Worm (Caenorhabditis elegans) whole organism, late embryonic: ENCODE measurements around the gene M01B2.12.

Experiments used
- C38D4.7 ChIP-seq: fragments of 200-800 bp; sonication (Bioruptor generic); optimal IDR thresholded peaks from 2 replicates; lab custom pipeline; 2018; ENCODE audit warnings: mild to moderate bottlenecking, missing genetic modification characterization, moderate library complexity, missing compliant biosample characterization
- F13H6.1 ChIP-seq: sonication (generic microtip); optimal IDR thresholded peaks from 2 replicates; lab custom pipeline; 2016; ENCODE audit warnings: missing genetic modification characterization, missing compliant biosample characterization
- K09A11.1 ChIP-seq: sonication (generic microtip); optimal IDR thresholded peaks from 2 replicates; lab custom pipeline; 2017; ENCODE audit warnings: antibody characterized with exemption, mild to moderate bottlenecking, missing genetic modification characterization, missing compliant biosample characterization; ENCODE audit not compliant: insufficient read depth
- ahr-1 ChIP-seq: sonication (generic microtip); optimal IDR thresholded peaks from 2 replicates; lab custom pipeline; 2016; ENCODE audit warnings: missing genetic modification characterization, missing compliant biosample characterization
- ceh-14 ChIP-seq: sonication (generic microtip); optimal IDR thresholded peaks from 2 replicates; lab custom pipeline; 2016; ENCODE audit warnings: missing genotype, missing genetic modification characterization, missing compliant biosample characterization
- ceh-19 ChIP-seq: fragments of 200-800 bp; sonication (Bioruptor generic); optimal IDR thresholded peaks from 2 replicates; lab custom pipeline; 2018; ENCODE audit warnings: mild to moderate bottlenecking, missing genetic modification characterization, missing compliant biosample characterization
- ceh-22 ChIP-seq: sonication (generic microtip); optimal IDR thresholded peaks from 2 replicates; lab custom pipeline; 2017; ENCODE audit warnings: missing biosample characterization, missing genetic modification characterization
- ceh-30 ChIP-seq: fragments of 150-350 bp; optimal IDR thresholded peaks from 2 replicates; lab custom pipeline; 2014; ENCODE audit warnings: missing biosample characterization, missing genetic modification characterization
- ceh-34 ChIP-seq: sonication (generic microtip); optimal IDR thresholded peaks from 2 replicates; lab custom pipeline; 2016; ENCODE audit warnings: mild to moderate bottlenecking, missing genetic modification characterization, missing compliant biosample characterization
- ceh-9 ChIP-seq: sonication (generic microtip); optimal IDR thresholded peaks from 2 replicates; lab custom pipeline; 2016; ENCODE audit warnings: mild to moderate bottlenecking, missing genetic modification characterization, inconsistent platforms, missing compliant biosample characterization
- che-1 ChIP-seq: sonication (generic microtip); optimal IDR thresholded peaks from 2 replicates; lab custom pipeline; 2016; ENCODE audit warnings: mild to moderate bottlenecking, missing genetic modification characterization, missing compliant biosample characterization
- elt-2 ChIP-seq: sonication (generic microtip); optimal IDR thresholded peaks from 2 replicates; lab custom pipeline; 2016; ENCODE audit warnings: missing genetic modification reagents, missing genetic modification characterization, missing compliant biosample characterization
- elt-4 ChIP-seq: sonication (generic microtip); optimal IDR thresholded peaks from 2 replicates; lab custom pipeline; 2016; ENCODE audit warnings: missing genetic modification characterization, missing compliant biosample characterization
- eyg-1 ChIP-seq: sonication (generic microtip); optimal IDR thresholded peaks from 2 replicates; lab custom pipeline; 2016; ENCODE audit warnings: missing genotype, missing genetic modification characterization, missing compliant biosample characterization
- fax-1 ChIP-seq: sonication (generic microtip); optimal IDR thresholded peaks from 2 replicates; lab custom pipeline; 2016; ENCODE audit warnings: missing genotype, missing genetic modification characterization, missing compliant biosample characterization
- fkh-10 ChIP-seq: fragments of 150-350 bp; optimal IDR thresholded peaks from 2 replicates; lab custom pipeline; 2014; ENCODE audit warnings: missing biosample characterization, missing genetic modification reagents, missing genetic modification characterization
- gmeb-2 ChIP-seq: sonication (generic microtip); optimal IDR thresholded peaks from 2 replicates; lab custom pipeline; 2016; ENCODE audit warnings: missing genetic modification characterization, inconsistent platforms, missing compliant biosample characterization
- hlh-13 ChIP-seq: fragments of 200-800 bp; sonication (Bioruptor generic); optimal IDR thresholded peaks from 2 replicates; lab custom pipeline; 2018; ENCODE audit warnings: mild to moderate bottlenecking, missing genetic modification characterization, missing compliant biosample characterization
- hlh-30 ChIP-seq: sonication (generic microtip); optimal IDR thresholded peaks from 2 replicates; lab custom pipeline; 2017; ENCODE audit warnings: antibody characterized with exemption, missing genetic modification characterization, missing compliant biosample characterization; ENCODE audit not compliant: insufficient read depth
- nhr-11 ChIP-seq: fragments of 150-350 bp; optimal IDR thresholded peaks from 2 replicates; lab custom pipeline; 2014; ENCODE audit warnings: missing biosample characterization, missing genetic modification characterization
- pag-3 ChIP-seq: sonication (generic microtip); optimal IDR thresholded peaks from 2 replicates; lab custom pipeline; 2016; ENCODE audit warnings: missing compliant biosample characterization, missing genetic modification characterization, borderline replicate concordance
- pat-9 ChIP-seq: fragments of 200-800 bp; sonication (Bioruptor generic); optimal IDR thresholded peaks from 2 replicates; lab custom pipeline; 2018; ENCODE audit warnings: mild to moderate bottlenecking, missing genetic modification characterization, moderate library complexity, missing compliant biosample characterization
- pha-2 ChIP-seq: sonication (generic microtip); optimal IDR thresholded peaks from 2 replicates; lab custom pipeline; 2017; ENCODE audit warnings: mild to moderate bottlenecking, missing genetic modification characterization, missing compliant biosample characterization
- pha-4 ChIP-seq: fragments of 150-350 bp; optimal IDR thresholded peaks from 2 replicates; lab custom pipeline; 2018; ENCODE audit warnings: missing biosample characterization, missing genetic modification reagents, missing genetic modification characterization
- ref-2 ChIP-seq: sonication (generic microtip); optimal IDR thresholded peaks from 2 replicates; lab custom pipeline; 2016; ENCODE audit warnings: missing genetic modification characterization, missing compliant biosample characterization
- sdc-2 ChIP-seq: sonication (generic microtip); optimal IDR thresholded peaks from 2 replicates; lab custom pipeline; 2016; ENCODE audit warnings: missing genotype, missing genetic modification characterization, missing compliant biosample characterization
- sox-2 ChIP-seq: fragments of 200-800 bp; sonication (Bioruptor generic); IDR thresholded peaks from 2 replicates; pipeline ENCODE4 v1.3.6; 2022; ENCODE audit warnings: missing genetic modification reagents, missing genetic modification characterization, missing compliant biosample characterization
- sox-4 ChIP-seq: sonication (generic microtip); optimal IDR thresholded peaks from 2 replicates; lab custom pipeline; 2017; ENCODE audit warnings: mild to moderate bottlenecking, missing genetic modification characterization, inconsistent platforms, missing compliant biosample characterization
- syd-9 ChIP-seq: sonication (generic microtip); optimal IDR thresholded peaks from 2 replicates; lab custom pipeline; 2016; ENCODE audit warnings: mild to moderate bottlenecking, missing genetic modification characterization, moderate library complexity, missing compliant biosample characterization
- ttx-3 ChIP-seq: sonication (generic microtip); optimal IDR thresholded peaks from 2 replicates; lab custom pipeline; 2016; ENCODE audit warnings: missing genetic modification reagents, missing genetic modification characterization, missing compliant biosample characterization
- unc-3 ChIP-seq, 2 experiments: fragments of 200-800 bp in 1 of 2; sonication (Bioruptor generic) in 1 of 2; sonication (generic microtip) in 1 of 2; conservative IDR thresholded peaks in 1 of 2; optimal IDR thresholded peaks in 1 of 2; 2 replicates each; pipeline versions ENCODE4 v1.3.6 to Lab custom; 2016 to 2022; ENCODE audit warnings: missing compliant biosample characterization in 2 of 2, missing genetic modification characterization in 2 of 2, missing genetic modification reagents in 1 of 2
- unc-42 ChIP-seq: sonication (generic microtip); optimal IDR thresholded peaks from 2 replicates; lab custom pipeline; 2016; ENCODE audit warnings: missing genotype, missing genetic modification characterization, missing compliant biosample characterization
- unc-86 ChIP-seq: sonication (generic microtip); optimal IDR thresholded peaks from 2 replicates; lab custom pipeline; 2016; ENCODE audit warnings: missing genetic modification characterization, missing compliant biosample characterization
- ztf-16 ChIP-seq: sonication (generic microtip); optimal IDR thresholded peaks from 2 replicates; lab custom pipeline; 2017; ENCODE audit warnings: missing genetic modification characterization, missing compliant biosample characterization

The M01B2.12 gene

ce11 chrV:15240215-15240614, 23.8 kb downstream of the M01B2.12 start, which contains the start of gene srw-11:
Gene srw-11 (minus strand): TSS chrV:15240315.
- TF ChIP-seq hlh-30 (tag; lab: Kevin White, UChicago): no peak
- no peak for TF ChIP-seq ceh-22 (tag; lab: Kevin White, UChicago)
- TF ChIP-seq fkh-10 (GFP tag; lab: Kevin White, UChicago): no peak
- TF ChIP-seq sox-4 (tag; lab: Kevin White, UChicago): no peak
- TF ChIP-seq F13H6.1 (tag; lab: Kevin White, UChicago): no peak
- TF ChIP-seq unc-3 (GFP tag; conservative IDR thresholded peaks at IDR 0.05; lab: Robert Waterston, UW): no peak
- TF ChIP-seq unc-3 (tag; optimal IDR thresholded peaks at IDR 0.05; lab: Kevin White, UChicago): no peak
- no peak for TF ChIP-seq nhr-11 (tag; lab: Kevin White, UChicago)
- TF ChIP-seq ztf-16 (tag; lab: Kevin White, UChicago): no peak
- no peak for TF ChIP-seq ceh-34
- TF ChIP-seq hlh-13 (GFP tag; lab: Kevin White, UChicago): no peak
- TF ChIP-seq, all 69 proteins: peak for 0

DNA sequence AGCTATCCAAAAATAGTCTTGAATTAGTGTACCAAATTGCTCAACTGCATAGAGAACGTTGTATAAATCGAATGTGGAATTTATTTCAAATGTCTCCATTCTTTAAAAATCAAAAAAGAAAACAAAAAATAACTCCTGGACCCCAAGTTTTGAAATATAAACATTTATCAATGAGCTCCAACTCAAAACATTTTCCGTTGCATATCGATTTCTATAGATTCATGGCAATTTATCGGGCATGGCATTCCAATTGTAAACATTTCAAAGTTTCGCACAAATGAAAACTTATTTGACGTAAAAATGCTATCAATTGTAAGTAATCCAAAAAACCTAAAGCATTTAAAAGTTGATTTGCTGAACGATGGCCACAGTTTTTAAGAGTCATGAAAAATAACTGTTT, 25.5 kb downstream of the M01B2.12 start, which contains the start of gene srw-12:
Gene srw-12 (minus strand): TSS at position 101 of the 400 bp plus-strand sequence.
- TF ChIP-seq ceh-30: no peak
- TF ChIP-seq pha-4 (tag; lab: Kevin White, UChicago): no peak
- no peak for TF ChIP-seq unc-3 (GFP tag; conservative IDR thresholded peaks at IDR 0.05; lab: Robert Waterston, UW)
- no peak for TF ChIP-seq unc-3 (tag; optimal IDR thresholded peaks at IDR 0.05; lab: Kevin White, UChicago)
- no peak for TF ChIP-seq ceh-9
- no peak for TF ChIP-seq elt-4 (tag; lab: Kevin White, UChicago)
- no peak for TF ChIP-seq elt-2 (tag; lab: Kevin White, UChicago)
- no peak for TF ChIP-seq ttx-3 (tag; lab: Kevin White, UChicago)
- no peak for TF ChIP-seq pha-2 (tag; lab: Kevin White, UChicago)
- no peak for TF ChIP-seq eyg-1 (tag; lab: Kevin White, UChicago)
- TF ChIP-seq syd-9: no peak
- TF ChIP-seq sdc-2 (tag; lab: Kevin White, UChicago): no peak
- TF ChIP-seq ahr-1 (tag; lab: Kevin White, UChicago): no peak
- TF ChIP-seq C38D4.7 (GFP tag; lab: Kevin White, UChicago): no peak
- no peak for TF ChIP-seq K09A11.1 (tag; lab: Kevin White, UChicago)

ce11 chrV:15235661-15236060, 28.4 kb downstream of the M01B2.12 start, which contains the start of gene nhr-164:
Gene nhr-164 (minus strand): TSS chrV:15235761.
- TF ChIP-seq unc-42 (tag; lab: Kevin White, UChicago) (no peak), ref-2 (tag; lab: Kevin White, UChicago) (no peak), gmeb-2 (tag; lab: Kevin White, UChicago) (no peak), F13H6.1 (tag; lab: Kevin White, UChicago) (no peak), fax-1 (tag; lab: Kevin White, UChicago) (no peak)

DNA sequence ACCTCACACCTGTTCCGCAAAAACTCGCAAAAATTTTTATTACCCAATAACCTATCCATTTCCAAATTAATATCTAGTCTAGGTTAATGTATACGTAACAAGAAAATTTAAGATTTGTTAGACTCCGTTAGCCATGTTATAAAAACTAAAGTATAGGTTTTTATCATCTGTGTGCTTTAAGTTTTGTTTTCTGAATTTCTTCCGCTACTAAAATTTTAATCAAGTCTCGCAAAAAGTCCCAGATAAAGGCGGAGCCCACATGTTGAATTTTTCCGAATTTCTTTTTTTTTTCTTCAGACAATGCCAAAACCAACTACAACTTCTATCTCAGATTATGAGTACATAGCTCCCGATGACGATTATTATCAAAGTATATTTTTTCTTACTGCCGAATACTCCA, 31.8 kb downstream of the M01B2.12 start, which contains the start of gene srw-13:
Gene srw-13 (plus strand): TSS at position 301 of the 400 bp plus-strand sequence.
- TF ChIP-seq pat-9 (tag; lab: Kevin White, UChicago) (no peak), unc-42 (tag; lab: Kevin White, UChicago) (no peak), ceh-14 (tag; lab: Kevin White, UChicago) (no peak), ceh-19 (GFP tag; lab: Kevin White, UChicago) (no peak), pag-3 (no peak), che-1 (no peak), pha-2 (tag; lab: Kevin White, UChicago) (no peak), gmeb-2 (tag; lab: Kevin White, UChicago) (no peak), F13H6.1 (tag; lab: Kevin White, UChicago) (no peak)

DNA sequence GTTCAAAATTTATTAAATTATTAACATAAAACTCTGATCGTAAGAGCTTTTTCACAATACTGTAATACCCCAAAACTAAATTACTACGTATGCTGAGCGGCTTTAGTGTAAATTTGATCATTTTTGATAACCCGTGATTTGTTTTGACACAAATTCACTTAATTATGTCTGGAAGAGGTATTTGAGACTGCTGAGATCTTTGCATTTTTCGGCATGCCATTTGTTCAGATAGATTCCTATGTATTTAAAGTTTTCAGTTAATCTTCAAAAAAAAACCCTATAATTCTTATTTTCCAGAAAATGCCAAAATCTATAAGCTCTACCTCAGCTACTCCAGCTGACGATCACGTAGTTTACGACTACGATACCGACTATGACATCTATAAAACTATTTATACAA, 33.8 kb downstream of the M01B2.12 start, which contains the start of gene srw-15:
Gene srw-15 (plus strand): TSS at position 301 of the 400 bp plus-strand sequence.
- TF ChIP-seq unc-86 (tag; lab: Kevin White, UChicago): no peak
- TF ChIP-seq sox-2: no peak
- TF ChIP-seq ceh-30: no peak
- no peak for TF ChIP-seq gmeb-2 (tag; lab: Kevin White, UChicago)
